Fruit fly (Drosophila melanogaster) whole organism, adult: Measurements from ENCODE around the gene CG8852.

Source experiments
- CG11617 ChIP-seq: fragments of 200-800 bp; sonication (Bioruptor generic); optimal IDR thresholded peaks from 2 replicates; lab custom pipeline; 2017; ENCODE audit warnings: mild to moderate bottlenecking, missing biosample characterization, missing genetic modification reagents, missing genetic modification characterization
- CG12768 ChIP-seq: fragments of 200-800 bp; sonication (Bioruptor generic); optimal IDR thresholded peaks from 2 replicates; lab custom pipeline; 2017; ENCODE audit warnings: missing biosample characterization, missing genetic modification characterization, mild to moderate bottlenecking, moderate library complexity, missing genetic modification reagents
- CG14711 ChIP-seq: fragments of 200-800 bp; sonication (Bioruptor generic); optimal IDR thresholded peaks from 2 replicates; lab custom pipeline; 2018; ENCODE audit warnings: missing biosample characterization, mild to moderate bottlenecking, missing genetic modification characterization, moderate library complexity
- CG1620 ChIP-seq: fragments of 200-800 bp; sonication (Bioruptor generic); optimal IDR thresholded peaks from 2 replicates; lab custom pipeline; 2016; ENCODE audit warnings: missing biosample characterization, missing genetic modification characterization
- CG33017 ChIP-seq: fragments of 200-800 bp; sonication (Bioruptor generic); optimal IDR thresholded peaks from 2 replicates; lab custom pipeline; 2018; ENCODE audit warnings: missing biosample characterization, mild to moderate bottlenecking, missing genetic modification characterization, moderate library complexity
- CG5204 ChIP-seq: fragments of 200-800 bp; sonication (Bioruptor generic); optimal IDR thresholded peaks from 2 replicates; lab custom pipeline; 2016; ENCODE audit warnings: missing biosample characterization, missing genetic modification characterization
- CG7045 ChIP-seq: fragments of 200-800 bp; sonication (Bioruptor generic); optimal IDR thresholded peaks from 2 replicates; lab custom pipeline; 2017; ENCODE audit warnings: missing biosample characterization, mild to moderate bottlenecking, missing genetic modification characterization
- CG7101 ChIP-seq: fragments of 200-800 bp; sonication (Bioruptor generic); optimal IDR thresholded peaks from 2 replicates; lab custom pipeline; 2018; ENCODE audit warnings: missing biosample characterization, mild to moderate bottlenecking, missing genetic modification characterization, moderate library complexity
- Clk ChIP-seq: fragments of 200-800 bp; sonication (Bioruptor generic); optimal IDR thresholded peaks from 2 replicates; lab custom pipeline; 2017; ENCODE audit warnings: missing biosample characterization, missing genetic modification characterization
- Crg-1 ChIP-seq: fragments of 200-800 bp; sonication (Bioruptor generic); optimal IDR thresholded peaks from 2 replicates; lab custom pipeline; 2016; ENCODE audit warnings: missing biosample characterization, missing genetic modification characterization
- Hr96 ChIP-seq: fragments of 200-800 bp; sonication (Bioruptor generic); optimal IDR thresholded peaks from 2 replicates; lab custom pipeline; 2016; ENCODE audit warnings: missing biosample characterization, missing genetic modification characterization
- Mnt ChIP-seq: fragments of 200-800 bp; sonication (Bioruptor generic); optimal IDR thresholded peaks from 2 replicates; lab custom pipeline; 2016; ENCODE audit warnings: missing biosample characterization, mild to moderate bottlenecking, missing genetic modification characterization
- bab1 ChIP-seq: fragments of 200-800 bp; sonication (Bioruptor generic); optimal IDR thresholded peaks from 3 replicates; lab custom pipeline; 2019; ENCODE audit warnings: missing biosample characterization, mild to moderate bottlenecking, missing genetic modification characterization, moderate library complexity
- cic ChIP-seq: fragments of 200-800 bp; sonication (Bioruptor generic); optimal IDR thresholded peaks from 2 replicates; lab custom pipeline; 2017; ENCODE audit warnings: missing biosample characterization, mild to moderate bottlenecking, missing genetic modification characterization, moderate library complexity
- cnc ChIP-seq, 2 experiments: fragments of >200 bp; optimal IDR thresholded peaks; 2 replicates each; lab custom pipeline; 2017
- kay ChIP-seq: fragments of 200-800 bp; sonication (Bioruptor generic); peaks from one replicate; lab custom pipeline; 2016; ENCODE audit warnings: missing biosample characterization, missing genetic modification characterization, borderline replicate concordance
- ovo ChIP-seq: fragments of 200-800 bp; sonication (Bioruptor generic); optimal IDR thresholded peaks from 2 replicates; lab custom pipeline; 2016; ENCODE audit warnings: missing biosample characterization, missing genetic modification characterization
- pad ChIP-seq: fragments of 200-800 bp; sonication (Bioruptor generic); optimal IDR thresholded peaks from 3 replicates; lab custom pipeline; 2017; ENCODE audit warnings: missing biosample characterization, missing genetic modification characterization, mild to moderate bottlenecking, moderate library complexity, missing genetic modification reagents
- tj ChIP-seq: fragments of 200-800 bp; sonication (Bioruptor generic); optimal IDR thresholded peaks from 3 replicates; lab custom pipeline; 2017; ENCODE audit warnings: missing biosample characterization, mild to moderate bottlenecking, missing genetic modification characterization, moderate library complexity
- toe ChIP-seq: fragments of 200-800 bp; sonication (Bioruptor generic); optimal IDR thresholded peaks from 2 replicates; lab custom pipeline; 2016; ENCODE audit warnings: missing biosample characterization, missing genetic modification characterization

CG8852 gene

dm6 chr2L:3524729-3525181 lies at the start of gene CG8852:
Gene CG8852, plus strand, starts transcription at chr2L:3525131.
- TF ChIP-seq Clk (GFP tag; lab: Kevin White, UChicago): no peak
- no peak for TF ChIP-seq bab1
- TF ChIP-seq CG33017 (tag; lab: Kevin White, UChicago): no peak
- TF ChIP-seq CG7101 (tag; lab: Kevin White, UChicago): no peak
- TF ChIP-seq CG12768: no peak
- TF ChIP-seq ovo: no peak
- TF ChIP-seq Mnt: no peak
- TF ChIP-seq tj (GFP tag; lab: Kevin White, UChicago): no peak
- no peak for TF ChIP-seq Hr96 (GFP tag; lab: Kevin White, UChicago)
- TF ChIP-seq cic (GFP tag; lab: Kevin White, UChicago): no peak
- no peak for TF ChIP-seq CG5204 (GFP tag; lab: Kevin White, UChicago)
- TF ChIP-seq CG7045 (GFP tag; lab: Kevin White, UChicago): no peak
- no peak for TF ChIP-seq cnc (optimal IDR thresholded peaks at IDR 0.05; lab: Kevin White, UChicago)
- TF ChIP-seq pad: no peak

dm6 chr2L:3475168-3475567 lies 49.8 kb upstream of the CG8852 start:
- TF ChIP-seq CG7045 (GFP tag; lab: Kevin White, UChicago) (no peak), cnc (optimal IDR thresholded peaks at IDR 0.05; lab: Kevin White, UChicago) (no peak), CG1620 (GFP tag; lab: Kevin White, UChicago) (no peak), CG7101 (tag; lab: Kevin White, UChicago) (no peak), kay (GFP tag; lab: Kevin White, UChicago) (no peak), cic (GFP tag; lab: Kevin White, UChicago) (no peak), toe (GFP tag; lab: Kevin White, UChicago) (no peak), CG5204 (GFP tag; lab: Kevin White, UChicago) (no peak)

dm6 chr2L:3475948-3476347 lies 49.0 kb upstream of the CG8852 start:
- no peak for TF ChIP-seq CG14711
- TF ChIP-seq ovo: no peak

dm6 chr2L:3476399-3477056 lies 48.4 kb upstream of the CG8852 start:
- TF ChIP-seq Clk (GFP tag; lab: Kevin White, UChicago): no peak
- TF ChIP-seq Crg-1 (GFP tag; lab: Kevin White, UChicago): no peak
- no peak for TF ChIP-seq CG33017 (tag; lab: Kevin White, UChicago)
- TF ChIP-seq CG12768: no peak
- TF ChIP-seq pad: no peak
- TF ChIP-seq CG7045 (GFP tag; lab: Kevin White, UChicago): no peak
- TF ChIP-seq Mnt: peak; percentile 19
- TF ChIP-seq cnc (optimal IDR thresholded peaks at IDR 0.05; lab: Kevin White, UChicago): peak; percentile 64 to 78
- TF ChIP-seq ovo: no peak

dm6 chr2L:3477057-3477755 lies 47.7 kb upstream of the CG8852 start:
- no peak for TF ChIP-seq ovo
- TF ChIP-seq cnc (optimal IDR thresholded peaks at IDR 0.05; lab: Kevin White, UChicago): peak in 1 of 2 experiments; percentile 8
- peak; percentile 28 for TF ChIP-seq Hr96 (GFP tag; lab: Kevin White, UChicago)
- peak; percentile 52 for TF ChIP-seq CG7045 (GFP tag; lab: Kevin White, UChicago)
- TF ChIP-seq CG5204 (GFP tag; lab: Kevin White, UChicago): peak; percentile 66
- peak; percentile 24 for TF ChIP-seq CG11617 (GFP tag; lab: Kevin White, UChicago)
- TF ChIP-seq cic (GFP tag; lab: Kevin White, UChicago): no peak
- TF ChIP-seq bab1: peak; percentile 7

- TF ChIP-seq CG7045 (GFP tag; lab: Kevin White, UChicago) (peak; percentile 81), CG14711 (peak; percentile 37), bab1 (peak; percentile 73), Mnt (peak; percentile 87), CG33017 (tag; lab: Kevin White, UChicago) (peak; percentile 84), cic (GFP tag; lab: Kevin White, UChicago) (peak; percentile 96), Crg-1 (GFP tag; lab: Kevin White, UChicago) (peak; percentile 83), Hr96 (GFP tag; lab: Kevin White, UChicago) (peak; percentile 82), CG5204 (GFP tag; lab: Kevin White, UChicago) (peak; percentile 59), tj (GFP tag; lab: Kevin White, UChicago) (peak; percentile 83), kay (GFP tag; lab: Kevin White, UChicago) (peak; percentile 99), pad (peak; percentile 87), CG12768 (peak; percentile 87), Clk (GFP tag; lab: Kevin White, UChicago) (peak; percentile 79), CG11617 (GFP tag; lab: Kevin White, UChicago) (peak; percentile 75), CG7101 (tag; lab: Kevin White, UChicago) (peak; percentile 68), ovo (peak; percentile 82), cnc (optimal IDR thresholded peaks at IDR 0.05; lab: Kevin White, UChicago) (peak in 1 of 2 experiments; percentile 55), CG1620 (GFP tag; lab: Kevin White, UChicago) (peak; percentile 65), toe (GFP tag; lab: Kevin White, UChicago) (peak; percentile 57)
These were observed 46.7 kb upstream of the CG8852 start, which contains the start of gene Thor for dm6 chr2L:3478034-3478880. Gene Thor, plus strand, starts transcription at chr2L:3478434.
